Fruit fly (Drosophila melanogaster) whole organism, embryonic: Measurements from ENCODE around the gene Plod.

ENCODE experiments used
- Adf1 ChIP-seq: fragments of 200-800 bp; sonication (Bioruptor generic); IDR thresholded peaks from 2 replicates; pipeline ENCODE4 v1.3.6; 2022; ENCODE audit warnings: missing biosample characterization, missing genetic modification characterization
- Asciz ChIP-seq: fragments of 200-800 bp; sonication (Bioruptor generic); optimal IDR thresholded peaks from 2 replicates; lab custom pipeline; 2017; ENCODE audit warnings: missing biosample characterization, mild to moderate bottlenecking, missing genetic modification characterization, missing genetic modification reagents
- B-H2 ChIP-seq: fragments of 200-800 bp; sonication (Bioruptor generic); optimal IDR thresholded peaks from 2 replicates; lab custom pipeline; 2018; ENCODE audit warnings: missing biosample characterization, mild to moderate bottlenecking, missing genetic modification characterization
- CG10654 ChIP-seq: fragments of 200-800 bp; sonication (Bioruptor generic); optimal IDR thresholded peaks from 2 replicates; lab custom pipeline; 2016; ENCODE audit warnings: missing biosample characterization, missing genetic modification characterization
- CG11560 ChIP-seq: fragments of 200-800 bp; sonication (Bioruptor generic); IDR thresholded peaks from 3 replicates; pipeline ENCODE4 v1.3.6; 2022; ENCODE audit warnings: missing biosample characterization, missing genetic modification characterization
- CG11723 ChIP-seq: fragments of 200-800 bp; sonication (Bioruptor generic); optimal IDR thresholded peaks from 2 replicates; lab custom pipeline; 2017; ENCODE audit warnings: missing biosample characterization, mild to moderate bottlenecking, missing genetic modification characterization
- CG12104 ChIP-seq: fragments of 200-800 bp; sonication (Bioruptor generic); optimal IDR thresholded peaks from 3 replicates; lab custom pipeline; 2016; ENCODE audit warnings: missing biosample characterization, missing genetic modification characterization
- CG12942 ChIP-seq: fragments of 200-800 bp; sonication (Bioruptor generic); optimal IDR thresholded peaks from 3 replicates; lab custom pipeline; 2016; ENCODE audit warnings: missing biosample characterization, missing genetic modification characterization
- CG13287 ChIP-seq: fragments of 200-800 bp; sonication (Bioruptor generic); IDR thresholded peaks from 2 replicates; pipeline ENCODE4 v1.3.6; 2022; ENCODE audit warnings: missing biosample characterization, missing genetic modification characterization; ENCODE audit not compliant: partially characterized antibody
- CG14710 ChIP-seq: fragments of 200-800 bp; sonication (Bioruptor generic); optimal IDR thresholded peaks from 3 replicates; lab custom pipeline; 2019; ENCODE audit warnings: missing biosample characterization, mild to moderate bottlenecking, missing genetic modification characterization, moderate library complexity
- CG14860 ChIP-seq: fragments of 200-800 bp; sonication (Bioruptor generic); IDR thresholded peaks from 3 replicates; pipeline ENCODE4 v1.3.6; 2022; ENCODE audit warnings: missing biosample characterization, missing genetic modification characterization; ENCODE audit not compliant: partially characterized antibody
- CG14965 ChIP-seq: fragments of 200-800 bp; sonication (Bioruptor generic); optimal IDR thresholded peaks from 2 replicates; lab custom pipeline; 2016; ENCODE audit warnings: missing biosample characterization, missing genetic modification characterization, borderline replicate concordance
- CG15269 ChIP-seq: fragments of 200-800 bp; sonication (Bioruptor generic); optimal IDR thresholded peaks from 2 replicates; lab custom pipeline; 2018; ENCODE audit warnings: missing biosample characterization, mild to moderate bottlenecking, missing genetic modification characterization, moderate library complexity
- CG15514 ChIP-seq: fragments of 200-800 bp; sonication (Bioruptor generic); optimal IDR thresholded peaks from 3 replicates; lab custom pipeline; 2017; ENCODE audit warnings: missing biosample characterization, missing genetic modification characterization, mild to moderate bottlenecking, moderate library complexity, missing genetic modification reagents
- CG15601 ChIP-seq: fragments of 200-800 bp; sonication (Bioruptor generic); optimal IDR thresholded peaks from 3 replicates; lab custom pipeline; 2019; ENCODE audit warnings: missing biosample characterization, mild to moderate bottlenecking, missing genetic modification characterization, moderate library complexity
- CG1647 ChIP-seq: fragments of 200-800 bp; sonication (Bioruptor generic); optimal IDR thresholded peaks from 3 replicates; lab custom pipeline; 2016; ENCODE audit warnings: missing biosample characterization, missing genetic modification characterization
- CG17568 ChIP-seq: fragments of 200-800 bp; sonication (Bioruptor generic); optimal IDR thresholded peaks from 2 replicates; lab custom pipeline; 2018; ENCODE audit warnings: missing biosample characterization, mild to moderate bottlenecking, missing genetic modification characterization, moderate library complexity
- CG18262 ChIP-seq: fragments of 200-800 bp; optimal IDR thresholded peaks from 3 replicates; lab custom pipeline; 2019; ENCODE audit warnings: missing biosample characterization, mild to moderate bottlenecking, missing genetic modification characterization, moderate library complexity
- CG2678 ChIP-seq: fragments of 200-800 bp; sonication (Bioruptor generic); optimal IDR thresholded peaks from 3 replicates; lab custom pipeline; 2019; ENCODE audit warnings: missing biosample characterization, mild to moderate bottlenecking, missing genetic modification characterization, moderate library complexity
- CG2875 ChIP-seq: fragments of 200-800 bp; sonication (Bioruptor generic); optimal IDR thresholded peaks from 2 replicates; lab custom pipeline; 2017; ENCODE audit warnings: missing biosample characterization, mild to moderate bottlenecking, missing genetic modification characterization, missing genetic modification reagents
- CG3065 ChIP-seq: fragments of 200-800 bp; sonication (Bioruptor generic); optimal IDR thresholded peaks from 2 replicates; lab custom pipeline; 2016; ENCODE audit warnings: missing biosample characterization, missing genetic modification characterization
- CG32532 ChIP-seq: fragments of 200-800 bp; sonication (Bioruptor generic); IDR thresholded peaks from 2 replicates; pipeline ENCODE4 v1.3.6; 2022; ENCODE audit warnings: missing biosample characterization, missing genetic modification characterization
- CG6654 ChIP-seq: fragments of 200-800 bp; sonication (Bioruptor generic); optimal IDR thresholded peaks from 2 replicates; lab custom pipeline; 2017; ENCODE audit warnings: missing biosample characterization, mild to moderate bottlenecking, missing genetic modification characterization
- CG8478 ChIP-seq: fragments of >200 bp; optimal IDR thresholded peaks from 2 replicates; lab custom pipeline; 2018
- CG9727 ChIP-seq: fragments of 200-800 bp; sonication (Bioruptor generic); optimal IDR thresholded peaks from 3 replicates; lab custom pipeline; 2017; ENCODE audit warnings: missing biosample characterization, mild to moderate bottlenecking, missing genetic modification characterization
- D19B ChIP-seq: fragments of 200-800 bp; sonication (Bioruptor generic); optimal IDR thresholded peaks from 2 replicates; lab custom pipeline; 2017; ENCODE audit warnings: missing biosample characterization, mild to moderate bottlenecking, missing genetic modification characterization
- Dp ChIP-seq: fragments of 200-800 bp; sonication (Bioruptor generic); optimal IDR thresholded peaks from 2 replicates; lab custom pipeline; 2018; ENCODE audit warnings: missing biosample characterization, mild to moderate bottlenecking, missing genetic modification characterization, moderate library complexity
- Elba2 ChIP-seq: fragments of 200-800 bp; sonication (Bioruptor generic); optimal IDR thresholded peaks from 3 replicates; lab custom pipeline; 2016; ENCODE audit warnings: missing biosample characterization, missing genetic modification characterization
- HLH54F ChIP-seq: fragments of 200-800 bp; sonication (Bioruptor generic); optimal IDR thresholded peaks from 3 replicates; lab custom pipeline; 2016; ENCODE audit warnings: missing biosample characterization, missing genetic modification characterization
- Hr39 ChIP-seq: fragments of >200 bp; optimal IDR thresholded peaks from 2 replicates; lab custom pipeline; 2017
- MTF-1 ChIP-seq: fragments of 200-800 bp; sonication (Bioruptor generic); optimal IDR thresholded peaks from 2 replicates; lab custom pipeline; 2018; ENCODE audit warnings: missing biosample characterization, mild to moderate bottlenecking, missing genetic modification characterization, borderline replicate concordance
- Rfx ChIP-seq: fragments of 200-800 bp; sonication (Bioruptor generic); IDR thresholded peaks from 2 replicates; pipeline ENCODE4 v1.3.6; 2022; ENCODE audit warnings: missing biosample characterization, missing genetic modification characterization
- Six4 ChIP-seq: fragments of 200-800 bp; sonication (Bioruptor generic); optimal IDR thresholded peaks from 2 replicates; lab custom pipeline; 2016; ENCODE audit warnings: missing biosample characterization, missing genetic modification characterization
- Sox102F ChIP-seq: fragments of 200-800 bp; sonication (Bioruptor generic); optimal IDR thresholded peaks from 2 replicates; lab custom pipeline; 2018; ENCODE audit warnings: missing biosample characterization, mild to moderate bottlenecking, missing genetic modification characterization, moderate library complexity
- Tbp ChIP-seq: fragments of >200 bp; optimal IDR thresholded peaks from 2 replicates; lab custom pipeline; 2018; ENCODE audit warnings: missing biosample characterization, missing genetic modification characterization
- br ChIP-seq: fragments of >200 bp; optimal IDR thresholded peaks from 2 replicates; lab custom pipeline; 2017
- eve ChIP-seq, 2 experiments: fragments of >200 bp; optimal IDR thresholded peaks; 2 replicates each; lab custom pipeline; 2017; ENCODE audit warnings: missing biosample characterization in 2 of 2, missing genetic modification characterization in 2 of 2
- gsb-n ChIP-seq: fragments of 200-800 bp; sonication (Bioruptor generic); optimal IDR thresholded peaks from 3 replicates; lab custom pipeline; 2018; ENCODE audit warnings: missing biosample characterization, mild to moderate bottlenecking, missing genetic modification characterization
- ham ChIP-seq: fragments of 200-800 bp; sonication (Bioruptor generic); IDR thresholded peaks from 2 replicates; pipeline ENCODE4 v1.3.6; 2022; ENCODE audit warnings: missing biosample characterization, missing genetic modification characterization
- lola ChIP-seq, 3 experiments: fragments of >200 bp in 2 of 3; fragments of 200-800 bp in 1 of 3; sonication (Bioruptor generic) in 1 of 3; optimal IDR thresholded peaks; 2 replicates each; lab custom pipeline; 2017 to 2019; ENCODE audit warnings: missing biosample characterization in 3 of 3, missing genetic modification characterization in 3 of 3, mild to moderate bottlenecking in 1 of 3, moderate library complexity in 1 of 3
- maf-S ChIP-seq: fragments of 200-800 bp; sonication (Bioruptor generic); optimal IDR thresholded peaks from 2 replicates; lab custom pipeline; 2016; ENCODE audit warnings: missing biosample characterization, missing genetic modification characterization
- pnt ChIP-seq: fragments of 200-800 bp; sonication (Bioruptor generic); optimal IDR thresholded peaks from 3 replicates; lab custom pipeline; 2016; ENCODE audit warnings: missing biosample characterization, missing genetic modification characterization
- psq ChIP-seq: fragments of 200-800 bp; sonication (Bioruptor generic); optimal IDR thresholded peaks from 2 replicates; lab custom pipeline; 2017; ENCODE audit warnings: missing biosample characterization, missing genetic modification characterization
- pzg ChIP-seq: fragments of 200-800 bp; sonication (Bioruptor generic); optimal IDR thresholded peaks from 3 replicates; lab custom pipeline; 2018; ENCODE audit warnings: missing biosample characterization, mild to moderate bottlenecking, missing genetic modification characterization, moderate library complexity
- sens ChIP-seq: fragments of 200-800 bp; sonication (Bioruptor generic); peaks from one replicate; lab custom pipeline; 2016; ENCODE audit warnings: missing biosample characterization, missing genetic modification characterization
- tio ChIP-seq: fragments of 200-800 bp; sonication (Bioruptor generic); optimal IDR thresholded peaks from 2 replicates; lab custom pipeline; 2017; ENCODE audit warnings: missing biosample characterization, missing genetic modification characterization, inconsistent platforms
- tna ChIP-seq: fragments of 200-800 bp; sonication (Bioruptor generic); IDR thresholded peaks from 2 replicates; pipeline ENCODE4 v1.3.6; 2022; ENCODE audit warnings: missing biosample characterization, missing genetic modification characterization; ENCODE audit not compliant: partially characterized antibody
- tup ChIP-seq: fragments of 200-800 bp; sonication (Bioruptor generic); optimal IDR thresholded peaks from 2 replicates; lab custom pipeline; 2016; ENCODE audit warnings: missing biosample characterization, mild to moderate bottlenecking, missing genetic modification characterization, moderate library complexity
- usp ChIP-seq: fragments of >200 bp; optimal IDR thresholded peaks from 2 replicates; lab custom pipeline; 2017; ENCODE audit warnings: missing biosample characterization, missing genetic modification characterization
- zen2 ChIP-seq: fragments of 200-800 bp; sonication (Bioruptor generic); IDR thresholded peaks from 3 replicates; pipeline ENCODE4 v1.3.6; 2022; ENCODE audit warnings: missing biosample characterization, missing genetic modification characterization; ENCODE audit not compliant: partially characterized antibody

Gene Plod

dm6 chr3L:11197291-11198021 lies 8.4 kb downstream of the Plod start, which contains the start of gene GlcAT-P:
GlcAT-P (minus strand) TSS chr3L:11197536.
- TF ChIP-seq tna (GFP tag; lab: Robert Waterston, UW) (no peak), lola (GFP tag; optimal IDR thresholded peaks at IDR 0.05; lab: Kevin White, UChicago) (peak in 1 of 3 experiments; percentile 77), CG13287 (GFP tag; lab: Robert Waterston, UW) (no peak), Tbp (GFP tag; lab: Kevin White, UChicago) (no peak), CG1647 (GFP tag; lab: Kevin White, UChicago) (no peak), usp (GFP tag; lab: Kevin White, UChicago) (no peak), CG6654 (peak; percentile 3), CG17568 (GFP tag; lab: Kevin White, UChicago) (no peak), CG14860 (GFP tag; lab: Robert Waterston, UW) (no peak), zen2 (GFP tag; lab: Robert Waterston, UW) (no peak), Rfx (GFP tag; lab: Robert Waterston, UW) (peak; percentile 75), maf-S (GFP tag; lab: Kevin White, UChicago) (no peak), ham (GFP tag; lab: Robert Waterston, UW) (no peak), CG11723 (GFP tag; lab: Kevin White, UChicago) (peak; percentile 44), pzg (GFP tag; lab: Kevin White, UChicago) (no peak), CG9727 (peak; percentile 78), CG15601 (peak; percentile 63), HLH54F (GFP tag; lab: Kevin White, UChicago) (no peak), tup (no peak), Sox102F (GFP tag; lab: Kevin White, UChicago) (peak; percentile 81), CG14965 (GFP tag; lab: Kevin White, UChicago) (no peak), CG18262 (peak; percentile 82), psq (GFP tag; lab: Kevin White, UChicago) (no peak), Asciz (GFP tag; lab: Kevin White, UChicago) (peak; percentile 40), Dp (GFP tag; lab: Kevin White, UChicago) (no peak), CG15269 (tag; lab: Kevin White, UChicago) (peak; percentile 85), eve (GFP tag; optimal IDR thresholded peaks at IDR 0.05; lab: Kevin White, UChicago) (peak in 1 of 2 experiments; percentile 2), gsb-n (tag; lab: Kevin White, UChicago) (peak; percentile 78), CG8478 (lab: Kevin White, UChicago) (no peak), sens (no peak), Elba2 (GFP tag; lab: Kevin White, UChicago) (no peak), pnt (GFP tag; lab: Kevin White, UChicago) (no peak), CG12104 (GFP tag; lab: Kevin White, UChicago) (peak; percentile 51), br (lab: Kevin White, UChicago) (no peak), CG10654 (no peak), CG15514 (peak; percentile 12), CG2875 (GFP tag; lab: Kevin White, UChicago) (no peak), CG12942 (GFP tag; lab: Kevin White, UChicago) (no peak), CG14710 (tag; lab: Kevin White, UChicago) (peak; percentile 75), Six4 (no peak), MTF-1 (no peak), B-H2 (GFP tag; lab: Kevin White, UChicago) (peak; percentile 46), Hr39 (lab: Kevin White, UChicago) (no peak), D19B (GFP tag; lab: Kevin White, UChicago) (no peak), CG32532 (GFP tag; lab: Robert Waterston, UW) (peak; percentile 75; the same call in 1 of the 2 replicates), CG11560 (tag; lab: Robert Waterston, UW) (no peak), CG2678 (peak; percentile 88), Adf1 (GFP tag; lab: Robert Waterston, UW) (peak; percentile 54), CG3065 (GFP tag; lab: Kevin White, UChicago) (no peak), tio (GFP tag; lab: Kevin White, UChicago) (no peak)
